Fruit fly (Drosophila melanogaster) whole organism, adult: Measurements from ENCODE around the gene CG10116.

ENCODE experiments used
- CG11617 ChIP-seq: fragments of 200-800 bp; sonication (Bioruptor generic); optimal IDR thresholded peaks from 2 replicates; lab custom pipeline; 2017; ENCODE audit warnings: mild to moderate bottlenecking, missing biosample characterization, missing genetic modification reagents, missing genetic modification characterization
- CG12768 ChIP-seq: fragments of 200-800 bp; sonication (Bioruptor generic); optimal IDR thresholded peaks from 2 replicates; lab custom pipeline; 2017; ENCODE audit warnings: missing biosample characterization, missing genetic modification characterization, mild to moderate bottlenecking, moderate library complexity, missing genetic modification reagents
- CG14711 ChIP-seq: fragments of 200-800 bp; sonication (Bioruptor generic); optimal IDR thresholded peaks from 2 replicates; lab custom pipeline; 2018; ENCODE audit warnings: missing biosample characterization, mild to moderate bottlenecking, missing genetic modification characterization, moderate library complexity
- CG1620 ChIP-seq: fragments of 200-800 bp; sonication (Bioruptor generic); optimal IDR thresholded peaks from 2 replicates; lab custom pipeline; 2016; ENCODE audit warnings: missing biosample characterization, missing genetic modification characterization
- CG33017 ChIP-seq: fragments of 200-800 bp; sonication (Bioruptor generic); optimal IDR thresholded peaks from 2 replicates; lab custom pipeline; 2018; ENCODE audit warnings: missing biosample characterization, mild to moderate bottlenecking, missing genetic modification characterization, moderate library complexity
- CG5204 ChIP-seq: fragments of 200-800 bp; sonication (Bioruptor generic); optimal IDR thresholded peaks from 2 replicates; lab custom pipeline; 2016; ENCODE audit warnings: missing biosample characterization, missing genetic modification characterization
- CG7045 ChIP-seq: fragments of 200-800 bp; sonication (Bioruptor generic); optimal IDR thresholded peaks from 2 replicates; lab custom pipeline; 2017; ENCODE audit warnings: missing biosample characterization, mild to moderate bottlenecking, missing genetic modification characterization
- CG7101 ChIP-seq: fragments of 200-800 bp; sonication (Bioruptor generic); optimal IDR thresholded peaks from 2 replicates; lab custom pipeline; 2018; ENCODE audit warnings: missing biosample characterization, mild to moderate bottlenecking, missing genetic modification characterization, moderate library complexity
- Clk ChIP-seq: fragments of 200-800 bp; sonication (Bioruptor generic); optimal IDR thresholded peaks from 2 replicates; lab custom pipeline; 2017; ENCODE audit warnings: missing biosample characterization, missing genetic modification characterization
- Crg-1 ChIP-seq: fragments of 200-800 bp; sonication (Bioruptor generic); optimal IDR thresholded peaks from 2 replicates; lab custom pipeline; 2016; ENCODE audit warnings: missing biosample characterization, missing genetic modification characterization
- Hr96 ChIP-seq: fragments of 200-800 bp; sonication (Bioruptor generic); optimal IDR thresholded peaks from 2 replicates; lab custom pipeline; 2016; ENCODE audit warnings: missing biosample characterization, missing genetic modification characterization
- Mnt ChIP-seq: fragments of 200-800 bp; sonication (Bioruptor generic); optimal IDR thresholded peaks from 2 replicates; lab custom pipeline; 2016; ENCODE audit warnings: missing biosample characterization, mild to moderate bottlenecking, missing genetic modification characterization
- bab1 ChIP-seq: fragments of 200-800 bp; sonication (Bioruptor generic); optimal IDR thresholded peaks from 3 replicates; lab custom pipeline; 2019; ENCODE audit warnings: missing biosample characterization, mild to moderate bottlenecking, missing genetic modification characterization, moderate library complexity
- cic ChIP-seq: fragments of 200-800 bp; sonication (Bioruptor generic); optimal IDR thresholded peaks from 2 replicates; lab custom pipeline; 2017; ENCODE audit warnings: missing biosample characterization, mild to moderate bottlenecking, missing genetic modification characterization, moderate library complexity
- cnc ChIP-seq, 2 experiments: fragments of >200 bp; optimal IDR thresholded peaks; 2 replicates each; lab custom pipeline; 2017
- kay ChIP-seq: fragments of 200-800 bp; sonication (Bioruptor generic); peaks from one replicate; lab custom pipeline; 2016; ENCODE audit warnings: missing biosample characterization, missing genetic modification characterization, borderline replicate concordance
- ovo ChIP-seq: fragments of 200-800 bp; sonication (Bioruptor generic); optimal IDR thresholded peaks from 2 replicates; lab custom pipeline; 2016; ENCODE audit warnings: missing biosample characterization, missing genetic modification characterization
- pad ChIP-seq: fragments of 200-800 bp; sonication (Bioruptor generic); optimal IDR thresholded peaks from 3 replicates; lab custom pipeline; 2017; ENCODE audit warnings: missing biosample characterization, missing genetic modification characterization, mild to moderate bottlenecking, moderate library complexity, missing genetic modification reagents
- tj ChIP-seq: fragments of 200-800 bp; sonication (Bioruptor generic); optimal IDR thresholded peaks from 3 replicates; lab custom pipeline; 2017; ENCODE audit warnings: missing biosample characterization, mild to moderate bottlenecking, missing genetic modification characterization, moderate library complexity
- toe ChIP-seq: fragments of 200-800 bp; sonication (Bioruptor generic); optimal IDR thresholded peaks from 2 replicates; lab custom pipeline; 2016; ENCODE audit warnings: missing biosample characterization, missing genetic modification characterization

Gene CG10116

DNA sequence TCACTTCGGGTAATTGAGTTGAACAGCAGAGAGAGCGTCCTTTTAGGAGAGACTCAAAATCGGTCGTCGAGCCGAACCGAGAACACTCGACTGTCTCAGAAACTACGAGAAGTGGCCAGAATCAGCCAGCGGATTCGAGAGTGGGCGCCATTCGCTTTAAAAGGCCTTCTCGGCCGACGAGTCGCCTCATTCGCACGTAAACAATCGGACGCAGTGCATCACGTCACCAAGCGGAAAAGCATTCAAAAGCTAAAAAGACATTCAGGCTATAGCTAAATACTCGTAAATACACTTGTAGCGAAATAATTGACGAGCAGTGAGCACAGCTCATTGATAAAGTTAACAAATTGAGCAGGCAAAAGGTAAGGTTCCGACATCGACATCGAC, 23.2 kb upstream of the CG10116 start:
- TF ChIP-seq tj (GFP tag; lab: Kevin White, UChicago): no peak
- TF ChIP-seq cic (GFP tag; lab: Kevin White, UChicago): peak; percentile 94
- TF ChIP-seq Hr96 (GFP tag; lab: Kevin White, UChicago): peak; percentile 21
- TF ChIP-seq CG7101 (tag; lab: Kevin White, UChicago): peak; percentile 21
- TF ChIP-seq CG33017 (tag; lab: Kevin White, UChicago): no peak
- TF ChIP-seq ovo (GFP tag; lab: Kevin White, UChicago): no peak
- TF ChIP-seq CG11617 (GFP tag; lab: Kevin White, UChicago): peak; percentile 7
- TF ChIP-seq bab1 (GFP tag; lab: Kevin White, UChicago): peak; percentile 19
- no peak for TF ChIP-seq Crg-1
- no peak for TF ChIP-seq CG14711 (tag; lab: Kevin White, UChicago)
- peak; percentile 37 for TF ChIP-seq Mnt (GFP tag; lab: Kevin White, UChicago)

DNA sequence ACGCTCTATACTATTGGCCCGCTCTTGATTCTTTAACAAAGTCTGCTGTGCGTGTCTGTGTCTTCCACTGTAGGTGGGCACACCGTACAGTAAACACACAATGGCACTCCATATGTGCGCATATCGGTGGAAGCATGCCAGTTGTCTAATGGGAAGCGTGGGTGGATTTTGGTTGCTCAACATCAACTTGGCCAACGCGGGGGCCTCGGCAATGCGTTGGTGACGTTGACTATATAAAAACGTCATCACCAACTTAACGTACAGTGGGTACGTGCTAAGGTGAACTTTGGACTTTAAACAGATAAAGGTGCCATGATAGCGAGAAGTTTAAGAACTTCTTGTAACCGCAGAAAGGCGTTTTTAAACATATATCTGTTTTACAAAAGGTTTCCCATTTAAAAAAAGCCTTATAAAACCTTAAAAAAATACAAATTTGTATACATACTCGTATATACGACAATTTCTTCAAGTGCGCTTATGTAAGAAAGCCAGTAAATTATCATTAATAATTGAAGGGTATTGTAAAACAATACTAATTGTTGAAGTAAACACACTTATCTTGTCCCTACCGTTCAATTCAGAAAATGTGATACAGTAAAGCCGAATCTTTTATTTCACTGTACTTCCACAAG, 22.7 kb upstream of the CG10116 start:
- no peak for TF ChIP-seq bab1 (GFP tag; lab: Kevin White, UChicago)
- TF ChIP-seq CG33017 (tag; lab: Kevin White, UChicago): peak; percentile 56
- peak; percentile 13 for TF ChIP-seq CG7101 (tag; lab: Kevin White, UChicago)
- peak; percentile 67 for TF ChIP-seq CG11617 (GFP tag; lab: Kevin White, UChicago)
- peak; percentile 80 for TF ChIP-seq CG5204
- no peak for TF ChIP-seq Clk (GFP tag; lab: Kevin White, UChicago)
- peak; percentile 7 for TF ChIP-seq pad
- TF ChIP-seq tj (GFP tag; lab: Kevin White, UChicago): no peak
- no peak for TF ChIP-seq kay (GFP tag; lab: Kevin White, UChicago)
- TF ChIP-seq CG12768 (GFP tag; lab: Kevin White, UChicago): peak; percentile 69
- no peak for TF ChIP-seq Crg-1
- no peak for TF ChIP-seq cic (GFP tag; lab: Kevin White, UChicago)
- peak; percentile 76 for TF ChIP-seq CG7045
- TF ChIP-seq Mnt (GFP tag; lab: Kevin White, UChicago): no peak
- TF ChIP-seq Hr96 (GFP tag; lab: Kevin White, UChicago): peak; percentile 60
- no peak for TF ChIP-seq cnc (optimal IDR thresholded peaks at IDR 0.05; lab: Kevin White, UChicago)
- no peak for TF ChIP-seq ovo (GFP tag; lab: Kevin White, UChicago)
- peak; percentile 61 for TF ChIP-seq toe (GFP tag; lab: Kevin White, UChicago)
- TF ChIP-seq CG14711 (tag; lab: Kevin White, UChicago): peak; percentile 12
- TF ChIP-seq CG1620 (GFP tag; lab: Kevin White, UChicago): no peak

DNA sequence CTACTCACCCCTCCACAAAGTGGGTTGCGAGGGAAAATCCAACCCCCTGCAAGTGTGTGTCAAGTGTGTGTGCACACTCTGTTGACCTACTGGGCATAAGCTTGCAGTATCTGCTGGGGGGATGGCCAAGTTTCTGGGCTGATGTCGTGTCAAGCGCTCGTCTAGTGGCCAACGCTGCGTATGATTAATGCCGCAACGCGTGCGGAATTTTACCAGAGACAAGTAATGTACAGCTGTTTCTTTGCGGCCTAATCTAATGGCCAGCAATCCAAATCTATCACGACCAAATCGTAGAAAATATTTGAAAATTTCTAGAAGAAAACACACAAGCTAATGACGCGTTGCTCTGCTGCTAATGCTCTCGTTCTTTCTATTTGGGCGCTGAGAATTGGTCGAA, 22.2 kb upstream of the CG10116 start:
- TF ChIP-seq CG33017 (tag; lab: Kevin White, UChicago) (no peak), CG12768 (GFP tag; lab: Kevin White, UChicago) (peak; percentile 8), CG7045 (no peak), bab1 (GFP tag; lab: Kevin White, UChicago) (no peak), ovo (GFP tag; lab: Kevin White, UChicago) (no peak), Hr96 (GFP tag; lab: Kevin White, UChicago) (no peak), kay (GFP tag; lab: Kevin White, UChicago) (no peak), Mnt (GFP tag; lab: Kevin White, UChicago) (no peak)

DNA sequence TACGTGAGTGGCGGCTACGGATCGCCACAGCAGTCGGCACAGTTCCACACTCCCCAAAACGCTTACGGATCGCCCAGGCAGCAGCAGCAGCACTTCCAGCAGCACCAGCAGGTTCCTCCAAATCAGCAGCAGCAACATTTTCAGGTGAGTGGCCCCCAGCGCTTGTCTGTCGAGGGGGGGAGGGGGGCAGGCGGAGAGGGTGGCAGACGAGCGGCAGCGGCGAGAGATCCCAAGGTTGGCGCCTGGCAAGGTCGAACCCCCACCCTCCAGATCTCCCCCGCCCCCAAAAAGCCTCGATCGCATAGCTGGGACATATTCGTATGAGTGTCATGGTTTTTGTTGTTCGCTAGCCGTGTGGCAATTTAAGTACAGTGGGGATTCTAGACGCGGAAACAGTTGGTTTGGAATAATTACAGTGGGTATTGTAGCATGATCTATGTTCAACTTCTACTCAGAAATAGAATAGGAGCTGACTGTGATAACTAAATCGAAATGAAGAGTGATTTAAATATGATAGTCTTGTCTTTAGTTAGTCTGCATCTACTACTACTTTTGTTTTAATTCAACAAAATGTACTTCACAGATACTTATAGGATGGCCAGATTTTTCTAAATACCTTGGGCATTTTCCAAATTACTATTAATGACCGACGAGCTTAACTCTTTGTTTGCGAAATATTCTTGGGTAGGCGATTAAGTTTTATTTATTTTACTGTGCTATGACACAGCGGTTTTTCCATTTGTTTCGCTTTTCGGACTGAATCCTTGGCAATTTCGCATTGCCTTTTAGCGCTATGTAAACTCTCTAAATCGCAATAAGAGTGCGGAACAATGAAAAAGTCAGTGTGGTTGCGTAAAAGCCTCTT, 21.5 kb upstream of the CG10116 start:
- TF ChIP-seq cnc (optimal IDR thresholded peaks at IDR 0.05; lab: Kevin White, UChicago) (peak in 1 of 2 experiments; percentile 71), CG33017 (tag; lab: Kevin White, UChicago) (no peak)

DNA sequence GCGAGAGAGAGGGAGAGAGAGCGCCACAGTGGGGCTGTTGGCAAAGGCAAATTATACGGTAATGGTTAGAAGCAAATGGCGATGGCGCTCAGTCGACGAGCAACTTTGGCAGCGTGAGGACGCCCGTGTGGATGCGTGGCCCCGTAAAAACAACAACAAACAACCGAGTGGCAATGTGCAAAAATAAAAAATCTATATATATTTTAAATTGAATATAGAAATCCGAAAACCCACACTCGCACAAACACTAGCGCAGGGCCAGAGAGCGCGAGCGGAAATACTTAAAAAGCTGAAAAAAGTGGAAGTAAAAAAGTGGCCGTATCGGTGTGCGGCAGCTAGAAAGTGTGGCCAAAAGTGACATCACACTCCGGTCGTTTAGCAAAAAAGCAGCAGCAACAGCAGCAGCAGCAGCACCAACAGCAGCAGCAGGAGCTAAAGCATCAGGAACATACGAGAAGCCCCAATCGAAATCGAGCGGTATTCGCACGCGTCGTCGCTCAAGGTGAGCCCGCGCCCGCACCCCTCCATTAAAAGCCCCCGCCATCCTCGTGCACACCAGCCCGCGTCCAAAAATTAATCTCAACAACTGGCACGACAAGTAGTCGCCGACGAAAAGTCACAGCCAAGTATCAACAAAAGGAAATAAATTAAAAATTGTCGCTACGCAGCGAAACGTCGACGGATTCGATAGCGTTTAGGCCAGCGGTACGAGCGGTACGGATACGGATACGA, 20.6 kb upstream of the CG10116 start, which contains the start of gene stv:
stv (plus strand) TSS at position 89 of the 732 bp plus-strand sequence.
- TF ChIP-seq CG33017 (tag; lab: Kevin White, UChicago) (peak; percentile 18), cnc (optimal IDR thresholded peaks at IDR 0.05; lab: Kevin White, UChicago) (no peak)
